Worm (Caenorhabditis elegans): Measurements from ENCODE around the gene coh-1.
A peak's percentile ranks its signal among the peaks of the same experiment; 100 is the strongest.

- peak; percentile 3 for TF ChIP-seq elt-1 (tag; optimal IDR thresholded peaks at IDR 0.05)
- TF ChIP-seq fkh-2 (tag; optimal IDR thresholded peaks at IDR 0.05) = no peak
- TF ChIP-seq nhr-237 (tag; optimal IDR thresholded peaks at IDR 0.05) = no peak
- no peak for TF ChIP-seq ztf-11 (tag; optimal IDR thresholded peaks at IDR 0.05)
- TF ChIP-seq unc-39 (tag; optimal IDR thresholded peaks at IDR 0.05) = no peak
- no peak for TF ChIP-seq mml-1 (tag; optimal IDR thresholded peaks at IDR 0.05)
- no peak for TF ChIP-seq ceh-16 (tag; optimal IDR thresholded peaks at IDR 0.05)
- TF ChIP-seq pqm-1 (tag; optimal IDR thresholded peaks at IDR 0.05) = no peak
- TF ChIP-seq aly-2 (tag; optimal IDR thresholded peaks at IDR 0.05) = no peak
- TF ChIP-seq mdl-1 (tag; optimal IDR thresholded peaks at IDR 0.05) = no peak
- TF ChIP-seq egl-27 (tag; optimal IDR thresholded peaks at IDR 0.05) = no peak
- peak; percentile 59 for TF ChIP-seq hmg-11 (tag; optimal IDR thresholded peaks at IDR 0.05)
- TF ChIP-seq nhr-12 (tag; optimal IDR thresholded peaks at IDR 0.05) = no peak
These were observed 3.7 kb upstream of the coh-1 start for ce11 chrX:7478476-7478875.

All from whole organism, L3 larva.